Worm (Caenorhabditis elegans) whole organism, late embryonic: Measurements from ENCODE around the gene K06H6.1.

Experiments used
- Y22D7AL.16 ChIP-seq: sonication (generic microtip); optimal IDR thresholded peaks from 2 replicates; lab custom pipeline; 2016; ENCODE audit warnings: missing genetic modification characterization, missing compliant biosample characterization
- ceh-24 ChIP-seq: sonication (generic microtip); optimal IDR thresholded peaks from 2 replicates; lab custom pipeline; 2016; ENCODE audit warnings: mild to moderate bottlenecking, missing genetic modification characterization, missing compliant biosample characterization
- ceh-34 ChIP-seq: sonication (generic microtip); optimal IDR thresholded peaks from 2 replicates; lab custom pipeline; 2016; ENCODE audit warnings: mild to moderate bottlenecking, missing genetic modification characterization, missing compliant biosample characterization
- ceh-48 ChIP-seq: sonication (generic microtip); optimal IDR thresholded peaks from 2 replicates; lab custom pipeline; 2016; ENCODE audit warnings: missing genetic modification characterization, inconsistent platforms, missing compliant biosample characterization
- che-1 ChIP-seq: sonication (generic microtip); optimal IDR thresholded peaks from 2 replicates; lab custom pipeline; 2016; ENCODE audit warnings: mild to moderate bottlenecking, missing genetic modification characterization, missing compliant biosample characterization
- ets-4 ChIP-seq: sonication (generic microtip); optimal IDR thresholded peaks from 2 replicates; lab custom pipeline; 2016; ENCODE audit warnings: missing genetic modification characterization, missing compliant biosample characterization
- fkh-6 ChIP-seq: sonication (generic microtip); optimal IDR thresholded peaks from 2 replicates; lab custom pipeline; 2016; ENCODE audit warnings: missing genetic modification characterization, missing compliant biosample characterization
- hlh-13 ChIP-seq: fragments of 200-800 bp; sonication (Bioruptor generic); optimal IDR thresholded peaks from 2 replicates; lab custom pipeline; 2018; ENCODE audit warnings: mild to moderate bottlenecking, missing genetic modification characterization, missing compliant biosample characterization
- sox-4 ChIP-seq: sonication (generic microtip); optimal IDR thresholded peaks from 2 replicates; lab custom pipeline; 2017; ENCODE audit warnings: mild to moderate bottlenecking, missing genetic modification characterization, inconsistent platforms, missing compliant biosample characterization
- tbx-2 ChIP-seq: sonication (generic microtip); optimal IDR thresholded peaks from 2 replicates; lab custom pipeline; 2016; ENCODE audit warnings: missing genetic modification characterization, missing compliant biosample characterization

DNA sequence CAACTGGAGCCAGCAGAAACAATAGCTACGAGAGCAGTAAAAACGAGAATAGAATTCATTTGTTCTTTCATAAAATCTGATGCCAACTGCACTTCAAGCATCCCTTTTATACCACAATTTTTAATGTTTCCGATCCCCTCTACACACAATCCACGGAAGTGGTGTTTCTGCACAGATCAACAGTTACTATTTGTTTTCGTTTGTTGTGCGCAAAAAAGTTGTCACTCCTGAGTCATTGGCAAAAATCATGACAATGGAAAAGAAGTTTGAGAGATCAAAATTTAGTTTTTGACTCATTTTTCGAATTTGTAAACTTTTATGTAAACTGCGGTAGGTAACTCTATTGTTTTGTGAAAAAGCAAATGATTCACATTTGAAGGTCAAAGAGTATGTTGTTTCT lies 16.2 kb downstream of the K06H6.1 start, which contains the start of gene srlf-37:
- TF ChIP-seq ceh-34 (tag; lab: Kevin White, UChicago) (no peak), ceh-48 (no peak), sox-4 (tag; lab: Kevin White, UChicago) (no peak), ets-4 (tag; lab: Kevin White, UChicago) (no peak), che-1 (no peak), Y22D7AL.16 (tag; lab: Kevin White, UChicago) (no peak), hlh-13 (no peak), fkh-6 (no peak), tbx-2 (no peak), ceh-24 (tag; lab: Kevin White, UChicago) (no peak)
